Fruit fly (Drosophila melanogaster): ENCODE measurements around the gene Ostgamma.

The Ostgamma gene

DNA sequence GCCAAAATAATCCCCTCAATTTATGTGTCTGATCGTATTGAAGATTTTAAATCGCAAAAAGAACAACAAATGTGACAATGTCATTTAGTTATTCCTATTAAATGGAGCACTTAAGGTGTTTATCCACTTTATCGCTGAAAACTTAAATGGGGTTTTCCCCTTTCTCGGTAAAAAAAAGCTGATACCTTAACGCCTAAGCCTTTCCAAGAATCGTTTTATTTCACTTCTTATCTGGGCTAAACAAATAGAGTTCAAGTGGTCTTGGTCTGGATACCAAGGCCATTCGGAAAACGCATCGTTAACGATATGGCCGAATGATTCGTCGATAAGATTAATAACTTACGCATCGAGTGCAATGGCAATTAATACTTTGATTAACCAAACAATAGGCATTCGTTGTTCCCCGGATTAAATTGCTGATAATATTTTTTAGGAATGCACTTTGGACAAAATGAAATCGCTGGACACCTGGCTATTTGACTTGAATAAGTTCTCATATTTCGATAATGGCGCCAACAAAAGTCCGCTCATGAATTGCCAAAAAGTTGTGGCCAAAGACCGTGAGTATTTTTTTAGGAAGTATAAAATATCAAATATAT lies 31.9 kb upstream of the Ostgamma start:
- TF ChIP-seq CG1620 (GFP tag; optimal IDR thresholded peaks at IDR 0.05) = no peak
- TF ChIP-seq pad (GFP tag; optimal IDR thresholded peaks at IDR 0.05) = no peak
- TF ChIP-seq CG33017 (tag; optimal IDR thresholded peaks at IDR 0.05) = no peak
- no peak for TF ChIP-seq cnc (optimal IDR thresholded peaks at IDR 0.05)
- no peak for TF ChIP-seq CG11617 (GFP tag; optimal IDR thresholded peaks at IDR 0.05)
- TF ChIP-seq CG7101 (tag; optimal IDR thresholded peaks at IDR 0.05) = no peak
- no peak for TF ChIP-seq CG7045 (GFP tag; optimal IDR thresholded peaks at IDR 0.05)
- TF ChIP-seq kay (GFP tag; ENCODE audit: borderline replicate concordance) = no peak
- no peak for TF ChIP-seq CG12768 (GFP tag; optimal IDR thresholded peaks at IDR 0.05)
- no peak for TF ChIP-seq cic (GFP tag; optimal IDR thresholded peaks at IDR 0.05)
- no peak for TF ChIP-seq Hr96 (GFP tag; optimal IDR thresholded peaks at IDR 0.05)
- TF ChIP-seq Crg-1 (GFP tag; optimal IDR thresholded peaks at IDR 0.05) = no peak
- TF ChIP-seq toe (GFP tag; optimal IDR thresholded peaks at IDR 0.05) = no peak
- TF ChIP-seq CG5204 (GFP tag; optimal IDR thresholded peaks at IDR 0.05) = no peak
- TF ChIP-seq CG14711 (tag; optimal IDR thresholded peaks at IDR 0.05) = no peak
- TF ChIP-seq ovo (GFP tag; optimal IDR thresholded peaks at IDR 0.05) = no peak
- TF ChIP-seq bab1 (GFP tag; optimal IDR thresholded peaks at IDR 0.05) = no peak
- no peak for TF ChIP-seq tj (GFP tag; optimal IDR thresholded peaks at IDR 0.05)

- TF ChIP-seq CG12768 (GFP tag; optimal IDR thresholded peaks at IDR 0.05) = no peak
- no peak for TF ChIP-seq Crg-1 (GFP tag; optimal IDR thresholded peaks at IDR 0.05)
- no peak for TF ChIP-seq tj (GFP tag; optimal IDR thresholded peaks at IDR 0.05)
- no peak for TF ChIP-seq Mnt (GFP tag; optimal IDR thresholded peaks at IDR 0.05)
- no peak for TF ChIP-seq ovo (GFP tag; optimal IDR thresholded peaks at IDR 0.05)
- no peak for TF ChIP-seq CG7101 (tag; optimal IDR thresholded peaks at IDR 0.05)
- no peak for TF ChIP-seq toe (GFP tag; optimal IDR thresholded peaks at IDR 0.05)
- no peak for TF ChIP-seq pad (GFP tag; optimal IDR thresholded peaks at IDR 0.05)
- no peak for TF ChIP-seq bab1 (GFP tag; optimal IDR thresholded peaks at IDR 0.05)
- no peak for TF ChIP-seq CG33017 (tag; optimal IDR thresholded peaks at IDR 0.05)
- no peak for TF ChIP-seq CG11617 (GFP tag; optimal IDR thresholded peaks at IDR 0.05)
Measured at dm6 chr2L:8338039-8338438, 30.0 kb upstream of the Ostgamma start, which contains the start of gene witty. Gene witty, plus strand, starts transcription at chr2L:8338287.

DNA sequence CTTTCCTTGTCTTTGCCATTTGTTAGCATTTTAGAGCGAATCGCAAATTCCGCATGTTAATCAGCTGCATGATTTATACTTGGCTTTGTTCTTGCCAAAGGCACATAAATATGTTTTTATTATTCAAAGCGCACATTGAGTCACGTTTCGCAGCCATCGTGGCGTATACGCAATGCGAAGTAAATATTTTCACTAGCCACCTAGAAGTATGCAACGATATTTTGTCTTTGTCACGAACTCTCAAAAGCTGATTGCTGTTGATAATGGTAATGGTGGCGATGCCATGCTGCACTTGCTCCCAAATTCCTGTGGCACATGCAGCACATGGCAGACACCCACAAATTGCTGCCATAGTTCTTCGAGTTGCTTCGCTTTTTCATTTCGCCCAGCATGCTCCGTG lies 26.7 kb upstream of the Ostgamma start:
- peak; percentile 20 for TF ChIP-seq bab1 (GFP tag; optimal IDR thresholded peaks at IDR 0.05)
- TF ChIP-seq CG1620 (GFP tag; optimal IDR thresholded peaks at IDR 0.05) = no peak

dm6 chr2L:8333624-8334023 lies 25.6 kb upstream of the Ostgamma start:
- TF ChIP-seq CG7045 (GFP tag; optimal IDR thresholded peaks at IDR 0.05) (no peak), Hr96 (GFP tag; optimal IDR thresholded peaks at IDR 0.05) (no peak), bab1 (GFP tag; optimal IDR thresholded peaks at IDR 0.05) (no peak), CG12768 (GFP tag; optimal IDR thresholded peaks at IDR 0.05) (no peak), ovo (GFP tag; optimal IDR thresholded peaks at IDR 0.05) (no peak), CG33017 (tag; optimal IDR thresholded peaks at IDR 0.05) (no peak), cic (GFP tag; optimal IDR thresholded peaks at IDR 0.05) (no peak), toe (GFP tag; optimal IDR thresholded peaks at IDR 0.05) (no peak), CG5204 (GFP tag; optimal IDR thresholded peaks at IDR 0.05) (no peak), cnc (optimal IDR thresholded peaks at IDR 0.05) (no peak), kay (GFP tag; ENCODE audit: borderline replicate concordance) (no peak), CG1620 (GFP tag; optimal IDR thresholded peaks at IDR 0.05) (no peak), Crg-1 (GFP tag; optimal IDR thresholded peaks at IDR 0.05) (no peak), Clk (GFP tag; optimal IDR thresholded peaks at IDR 0.05) (no peak)

dm6 chr2L:8333185-8333584 lies 25.2 kb upstream of the Ostgamma start:
- TF ChIP-seq CG7045 (GFP tag; optimal IDR thresholded peaks at IDR 0.05) (no peak), CG14711 (tag; optimal IDR thresholded peaks at IDR 0.05) (no peak), tj (GFP tag; optimal IDR thresholded peaks at IDR 0.05) (no peak), cic (GFP tag; optimal IDR thresholded peaks at IDR 0.05) (no peak), toe (GFP tag; optimal IDR thresholded peaks at IDR 0.05) (no peak), bab1 (GFP tag; optimal IDR thresholded peaks at IDR 0.05) (no peak), CG11617 (GFP tag; optimal IDR thresholded peaks at IDR 0.05) (no peak), ovo (GFP tag; optimal IDR thresholded peaks at IDR 0.05) (no peak), CG7101 (tag; optimal IDR thresholded peaks at IDR 0.05) (no peak), CG33017 (tag; optimal IDR thresholded peaks at IDR 0.05) (no peak)

- TF ChIP-seq pad (GFP tag; optimal IDR thresholded peaks at IDR 0.05) = no peak
- peak; percentile 85 for TF ChIP-seq kay (GFP tag; ENCODE audit: borderline replicate concordance)
Measured at dm6 chr2L:8328526-8329097, 20.6 kb upstream of the Ostgamma start.

dm6 chr2L:8327783-8328327 lies 19.9 kb upstream of the Ostgamma start:
- TF ChIP-seq tj (GFP tag; optimal IDR thresholded peaks at IDR 0.05) = peak; percentile 96
- no peak for TF ChIP-seq pad (GFP tag; optimal IDR thresholded peaks at IDR 0.05)
